Fruit fly (Drosophila melanogaster) Kc167 (cell line): ENCODE measurements around the gene Eip74EF.

Source experiments
- Sin3A ChIP-seq: fragments of >200 bp; optimal IDR thresholded peaks from 2 replicates; lab custom pipeline; 2018; ENCODE audit warnings: missing external identifiers
- h ChIP-seq: fragments of >200 bp; optimal IDR thresholded peaks from 3 replicates; lab custom pipeline; 2018; ENCODE audit warnings: missing external identifiers
- insv ChIP-seq: fragments of >200 bp; optimal IDR thresholded peaks from 3 replicates; lab custom pipeline; 2018; ENCODE audit warnings: missing external identifiers

DNA sequence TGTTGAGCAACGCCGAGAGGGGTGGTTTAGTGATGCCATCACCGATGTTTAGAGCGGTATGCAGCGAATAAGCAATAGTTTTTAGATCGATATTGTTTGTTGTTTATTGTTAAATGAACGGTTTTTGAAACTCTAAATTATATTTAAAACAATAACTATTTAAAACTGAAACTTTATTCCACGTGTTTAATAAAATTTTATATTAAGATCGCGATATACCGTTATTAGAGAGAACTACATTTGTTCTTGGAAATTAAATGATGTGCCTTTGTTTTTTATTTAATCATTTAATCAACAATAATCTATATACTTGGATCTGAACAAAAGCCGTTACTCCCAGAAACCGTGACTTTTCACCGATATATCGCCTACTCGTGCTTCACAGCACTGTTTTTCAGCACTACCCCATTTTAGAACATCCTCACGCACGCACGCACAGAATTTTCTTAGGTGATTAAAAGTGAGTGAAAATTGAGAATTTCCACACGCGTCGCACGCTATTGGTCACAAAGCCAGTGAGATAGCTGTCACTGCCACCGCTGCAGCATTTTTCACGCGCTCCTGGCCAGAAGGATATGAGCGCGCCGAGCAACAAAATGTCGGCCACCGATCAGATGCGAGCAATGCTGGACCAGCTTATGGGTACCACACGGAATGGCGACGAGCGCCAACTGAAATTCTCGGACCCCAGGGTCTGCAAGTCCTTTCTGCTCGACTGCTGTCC, 105.1 kb downstream of the Eip74EF start, which contains the start of the genes U4-U6-60K and CG7564:
- TF ChIP-seq Sin3A (lab: Kevin White, UChicago), result no peak
- no peak for TF ChIP-seq h
- TF ChIP-seq insv (lab: Kevin White, UChicago), result no peak
